Fruit fly (Drosophila melanogaster): ENCODE measurements around the gene CG44098.
A peak's percentile ranks its signal among the peaks of the same experiment; 100 is the strongest.

The CG44098 gene

DNA sequence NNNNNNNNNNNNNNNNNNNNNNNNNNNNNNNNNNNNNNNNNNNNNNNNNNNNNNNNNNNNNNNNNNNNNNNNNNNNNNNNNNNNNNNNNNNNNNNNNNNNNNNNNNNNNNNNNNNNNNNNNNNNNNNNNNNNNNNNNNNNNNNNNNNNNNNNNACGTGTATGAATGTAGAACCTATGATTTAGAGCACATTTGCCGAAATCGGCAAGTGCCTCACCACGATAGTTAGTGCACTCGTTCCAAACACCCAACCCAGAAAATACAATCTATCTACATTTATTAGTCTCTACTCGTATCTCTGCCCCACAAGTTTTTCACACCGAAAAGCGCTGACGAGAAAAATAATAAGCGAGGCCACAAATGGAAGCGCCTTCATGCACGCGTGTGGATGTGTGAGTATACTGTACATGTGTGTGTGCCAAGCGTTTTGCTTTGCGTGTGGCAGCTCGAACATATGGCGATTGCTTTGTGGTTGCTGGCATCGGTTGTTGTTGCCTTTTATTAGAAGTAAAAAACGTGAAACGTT is 31.2 kb upstream of the CG44098 start:
- TF ChIP-seq Clk (GFP tag; optimal IDR thresholded peaks at IDR 0.05) (no peak), CG7101 (tag; optimal IDR thresholded peaks at IDR 0.05) (no peak), pad (GFP tag; optimal IDR thresholded peaks at IDR 0.05) (no peak), cic (GFP tag; optimal IDR thresholded peaks at IDR 0.05) (no peak), tj (GFP tag; optimal IDR thresholded peaks at IDR 0.05) (peak; percentile 72), kay (GFP tag; ENCODE audit: borderline replicate concordance) (peak; percentile 85), CG11617 (GFP tag; optimal IDR thresholded peaks at IDR 0.05) (no peak)

DNA sequence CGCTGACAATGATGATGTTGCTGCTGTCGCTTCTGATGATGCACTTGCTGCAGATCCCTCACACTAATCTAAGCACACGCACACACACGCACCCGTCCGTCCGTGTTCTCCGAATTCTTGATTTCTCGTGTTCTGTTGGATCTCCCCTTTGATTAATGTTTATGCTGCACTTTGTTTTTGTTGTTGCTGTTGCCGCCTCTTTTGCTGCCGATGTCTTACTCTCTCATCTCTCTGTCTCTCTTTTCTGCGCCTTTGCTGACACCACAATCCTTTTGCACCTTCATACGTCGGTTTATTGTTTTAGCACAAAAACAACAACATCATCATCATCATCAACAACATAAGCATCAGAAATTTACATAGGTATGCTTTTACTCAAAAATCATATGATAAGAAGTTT is 25.0 kb upstream of the CG44098 start:
- TF ChIP-seq tj (GFP tag; optimal IDR thresholded peaks at IDR 0.05) = peak; percentile 57
- TF ChIP-seq Mnt (GFP tag; optimal IDR thresholded peaks at IDR 0.05) = no peak
- no peak for TF ChIP-seq bab1 (GFP tag; optimal IDR thresholded peaks at IDR 0.05)
- TF ChIP-seq kay (GFP tag; ENCODE audit: borderline replicate concordance) = no peak
- TF ChIP-seq CG11617 (GFP tag; optimal IDR thresholded peaks at IDR 0.05) = no peak
- TF ChIP-seq cnc (optimal IDR thresholded peaks at IDR 0.05) = no peak
- TF ChIP-seq toe (GFP tag; optimal IDR thresholded peaks at IDR 0.05) = no peak
- no peak for TF ChIP-seq Crg-1 (GFP tag; optimal IDR thresholded peaks at IDR 0.05)

DNA sequence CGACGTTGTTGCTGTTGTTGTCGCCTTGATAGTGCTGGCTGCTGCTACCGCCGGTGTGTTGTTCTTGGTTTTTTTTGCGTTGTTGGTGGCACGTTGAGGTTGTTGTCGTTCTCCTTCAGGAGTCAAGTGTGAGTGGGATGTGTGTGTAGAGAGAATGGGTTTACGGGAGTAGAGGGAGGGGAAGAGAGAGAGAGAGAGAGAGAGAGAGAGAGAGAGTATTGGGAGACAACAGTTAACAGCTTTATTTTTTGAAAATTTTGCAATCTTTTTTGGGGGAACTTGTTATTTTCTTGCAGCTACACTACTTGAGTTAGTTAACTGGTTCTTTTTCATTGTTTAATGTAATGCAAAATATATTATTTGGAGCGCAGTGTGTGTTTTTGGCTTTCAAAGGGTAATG is 24.6 kb upstream of the CG44098 start:
- no peak for TF ChIP-seq bab1 (GFP tag; optimal IDR thresholded peaks at IDR 0.05)
- no peak for TF ChIP-seq Clk (GFP tag; optimal IDR thresholded peaks at IDR 0.05)
- no peak for TF ChIP-seq Crg-1 (GFP tag; optimal IDR thresholded peaks at IDR 0.05)
- no peak for TF ChIP-seq CG7101 (tag; optimal IDR thresholded peaks at IDR 0.05)
- TF ChIP-seq ovo (GFP tag; optimal IDR thresholded peaks at IDR 0.05) = no peak
- TF ChIP-seq CG33017 (tag; optimal IDR thresholded peaks at IDR 0.05) = no peak
- TF ChIP-seq CG7045 (GFP tag; optimal IDR thresholded peaks at IDR 0.05) = no peak
- TF ChIP-seq CG14711 (tag; optimal IDR thresholded peaks at IDR 0.05) = no peak
- no peak for TF ChIP-seq cnc (optimal IDR thresholded peaks at IDR 0.05)
- no peak for TF ChIP-seq CG5204 (GFP tag; optimal IDR thresholded peaks at IDR 0.05)
- TF ChIP-seq CG12768 (GFP tag; optimal IDR thresholded peaks at IDR 0.05) = no peak
- no peak for TF ChIP-seq CG11617 (GFP tag; optimal IDR thresholded peaks at IDR 0.05)

DNA sequence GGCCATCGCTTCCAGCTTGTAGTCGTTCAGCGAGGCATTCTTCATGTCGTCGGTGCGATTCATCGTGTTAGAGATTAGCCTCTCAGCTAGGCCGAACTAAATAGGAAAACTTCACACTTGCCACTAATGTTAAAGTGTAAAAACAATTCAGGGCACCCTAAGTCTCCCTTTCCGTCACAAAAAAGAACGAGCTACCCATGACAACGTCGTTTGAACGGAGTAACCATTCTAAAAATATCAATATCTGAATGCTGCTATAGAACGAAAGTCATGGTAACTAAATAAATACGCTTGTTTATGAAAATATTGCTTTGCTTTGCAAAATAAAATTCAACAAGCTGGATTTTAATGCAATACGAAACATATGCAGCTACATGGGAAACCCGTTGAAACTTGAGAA is 11.6 kb upstream of the CG44098 start, which contains the start of gene Ccdc39:
Gene Ccdc39 (minus strand): TSS at position 101 of the 400 bp plus-strand sequence.
- TF ChIP-seq Mnt (GFP tag; optimal IDR thresholded peaks at IDR 0.05) (no peak), CG7045 (GFP tag; optimal IDR thresholded peaks at IDR 0.05) (no peak)

DNA sequence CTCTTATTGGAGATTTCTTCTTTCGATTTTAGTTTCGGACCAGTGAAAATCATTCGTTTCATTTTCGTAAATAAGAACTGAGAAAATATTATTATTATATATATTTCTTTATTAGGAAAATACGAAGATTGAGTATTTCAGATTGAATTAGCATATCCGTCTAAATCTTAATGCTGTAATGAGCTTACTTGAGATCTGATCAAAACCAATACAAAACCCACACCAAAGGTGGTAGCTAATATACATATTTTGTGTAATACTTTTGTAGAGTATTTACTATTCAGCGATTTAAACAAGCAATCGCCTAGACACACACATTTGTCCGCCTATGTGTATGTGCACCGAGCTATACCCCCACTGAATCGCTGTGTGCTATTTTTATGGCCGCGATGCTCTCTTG is 7.7 kb upstream of the CG44098 start:
- TF ChIP-seq tj (GFP tag; optimal IDR thresholded peaks at IDR 0.05) (no peak), kay (GFP tag; ENCODE audit: borderline replicate concordance) (peak; percentile 33), bab1 (GFP tag; optimal IDR thresholded peaks at IDR 0.05) (no peak), CG5204 (GFP tag; optimal IDR thresholded peaks at IDR 0.05) (no peak), Mnt (GFP tag; optimal IDR thresholded peaks at IDR 0.05) (no peak), CG1620 (GFP tag; optimal IDR thresholded peaks at IDR 0.05) (no peak)

DNA sequence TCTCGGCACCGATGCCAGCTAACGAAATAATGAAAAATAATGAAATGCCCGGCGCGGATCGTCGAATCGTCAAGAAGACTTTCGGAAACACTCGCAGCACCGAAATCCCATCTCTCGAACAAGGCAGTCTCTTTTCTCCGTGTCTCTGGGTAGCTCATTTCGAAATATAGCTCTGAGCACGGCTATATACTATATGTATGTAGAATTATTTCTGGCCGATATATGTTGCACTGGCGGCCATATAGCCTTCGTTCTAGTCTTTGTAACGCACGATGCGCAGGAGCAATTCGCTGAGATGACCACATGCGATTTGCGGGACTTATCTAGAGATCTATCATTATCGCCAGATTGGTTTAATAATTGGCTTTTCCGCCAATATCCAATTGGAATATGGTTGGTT is 7.3 kb upstream of the CG44098 start, which contains the start of gene CG14655:
Gene CG14655 (minus strand): TSS at position 41 of the 400 bp plus-strand sequence.
- TF ChIP-seq CG14711 (tag; optimal IDR thresholded peaks at IDR 0.05) = no peak
- TF ChIP-seq pad (GFP tag; optimal IDR thresholded peaks at IDR 0.05) = no peak
- no peak for TF ChIP-seq cnc (optimal IDR thresholded peaks at IDR 0.05)
- no peak for TF ChIP-seq cic (GFP tag; optimal IDR thresholded peaks at IDR 0.05)
- no peak for TF ChIP-seq CG12768 (GFP tag; optimal IDR thresholded peaks at IDR 0.05)
- no peak for TF ChIP-seq toe (GFP tag; optimal IDR thresholded peaks at IDR 0.05)
- TF ChIP-seq CG7101 (tag; optimal IDR thresholded peaks at IDR 0.05) = no peak
- TF ChIP-seq Hr96 (GFP tag; optimal IDR thresholded peaks at IDR 0.05) = no peak
- TF ChIP-seq CG11617 (GFP tag; optimal IDR thresholded peaks at IDR 0.05) = no peak
- TF ChIP-seq CG1620 (GFP tag; optimal IDR thresholded peaks at IDR 0.05) = no peak
- TF ChIP-seq Mnt (GFP tag; optimal IDR thresholded peaks at IDR 0.05) = no peak
- no peak for TF ChIP-seq CG33017 (tag; optimal IDR thresholded peaks at IDR 0.05)
- no peak for TF ChIP-seq Clk (GFP tag; optimal IDR thresholded peaks at IDR 0.05)
- TF ChIP-seq tj (GFP tag; optimal IDR thresholded peaks at IDR 0.05) = no peak
- no peak for TF ChIP-seq CG7045 (GFP tag; optimal IDR thresholded peaks at IDR 0.05)
- no peak for TF ChIP-seq kay (GFP tag; ENCODE audit: borderline replicate concordance)
- TF ChIP-seq ovo (GFP tag; optimal IDR thresholded peaks at IDR 0.05) = no peak
- TF ChIP-seq bab1 (GFP tag; optimal IDR thresholded peaks at IDR 0.05) = no peak
- no peak for TF ChIP-seq CG5204 (GFP tag; optimal IDR thresholded peaks at IDR 0.05)

DNA sequence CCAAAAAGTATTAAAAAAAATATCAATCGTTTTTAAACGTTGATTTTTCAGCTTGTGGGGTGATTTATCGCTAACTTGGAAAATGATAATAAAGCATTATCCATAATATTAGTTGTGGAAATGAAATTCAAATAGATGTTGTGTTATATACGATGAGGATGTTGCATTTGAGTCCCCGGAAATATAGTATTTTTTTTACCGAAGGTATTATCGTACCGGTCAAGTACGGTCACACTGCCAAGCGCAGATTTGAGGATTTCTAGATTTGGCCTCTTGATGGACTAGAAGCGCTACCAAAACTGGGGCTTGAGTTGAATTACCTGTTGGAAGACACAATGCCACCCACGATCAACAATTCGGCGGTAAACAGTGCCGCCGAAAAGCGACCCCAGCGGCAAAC is 2.4 kb upstream of the CG44098 start:
- TF ChIP-seq CG11617 (GFP tag; optimal IDR thresholded peaks at IDR 0.05) (no peak), bab1 (GFP tag; optimal IDR thresholded peaks at IDR 0.05) (peak; percentile 49), kay (GFP tag; ENCODE audit: borderline replicate concordance) (peak; percentile 48)

DNA sequence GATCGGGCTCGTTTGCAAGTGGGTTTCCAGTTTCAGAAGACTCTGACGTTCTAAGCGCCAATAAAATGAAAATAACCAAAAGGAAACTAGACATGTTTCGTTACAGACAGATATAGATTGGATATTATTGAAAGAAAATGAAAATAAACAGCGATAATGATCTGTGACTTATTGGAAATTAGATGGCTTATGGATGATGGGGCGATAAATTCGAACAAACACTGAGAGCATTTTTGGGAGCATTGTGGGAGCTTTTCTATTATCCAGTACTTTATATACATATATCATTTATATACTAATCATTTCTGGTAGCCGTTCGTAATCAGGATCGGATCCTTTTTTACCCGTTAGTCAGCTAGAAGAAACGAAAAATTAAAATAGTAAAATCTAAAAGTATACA is 2.0 kb upstream of the CG44098 start, which contains the start of gene CG44088:
Gene CG44088 (minus strand): TSS at position 101 of the 400 bp plus-strand sequence.
- TF ChIP-seq CG7045 (GFP tag; optimal IDR thresholded peaks at IDR 0.05) (no peak), CG12768 (GFP tag; optimal IDR thresholded peaks at IDR 0.05) (no peak), Mnt (GFP tag; optimal IDR thresholded peaks at IDR 0.05) (no peak), CG14711 (tag; optimal IDR thresholded peaks at IDR 0.05) (no peak), CG1620 (GFP tag; optimal IDR thresholded peaks at IDR 0.05) (no peak), kay (GFP tag; ENCODE audit: borderline replicate concordance) (peak; percentile 51), CG11617 (GFP tag; optimal IDR thresholded peaks at IDR 0.05) (no peak), Hr96 (GFP tag; optimal IDR thresholded peaks at IDR 0.05) (no peak)

Data from whole organism, adult.